Worm (Caenorhabditis elegans): Measurements from ENCODE around the gene npp-1.

npp-1 gene

DNA sequence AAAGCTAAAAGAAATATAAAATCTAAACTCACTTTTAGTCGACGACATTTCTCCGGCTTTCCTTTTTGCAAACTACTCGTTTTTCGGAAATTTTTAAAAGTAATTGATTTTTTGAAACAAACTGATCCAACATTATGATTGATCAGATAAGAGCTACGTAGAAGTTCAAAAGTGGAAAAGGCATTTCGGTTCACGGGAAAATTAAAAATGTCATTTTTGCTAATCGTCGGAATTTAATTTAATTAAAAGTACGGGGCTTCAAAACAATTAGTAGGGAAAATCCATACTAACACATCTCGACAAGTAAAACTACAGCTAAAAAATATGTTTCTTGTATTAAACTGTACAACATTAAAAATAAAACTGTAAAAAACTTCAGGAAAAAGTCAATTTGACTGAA lies 8.7 kb upstream of the npp-1 start, which contains the start of gene K07F5.8 (continued):
- TF ChIP-seq attf-5 (GFP tag; optimal IDR thresholded peaks at IDR 0.05) (no peak), ceh-91 (GFP tag; IDR thresholded peaks at IDR 0.05) (no peak), Y53G8AR.9 (GFP tag; conservative IDR thresholded peaks at IDR 0.05) (no peak)

DNA sequence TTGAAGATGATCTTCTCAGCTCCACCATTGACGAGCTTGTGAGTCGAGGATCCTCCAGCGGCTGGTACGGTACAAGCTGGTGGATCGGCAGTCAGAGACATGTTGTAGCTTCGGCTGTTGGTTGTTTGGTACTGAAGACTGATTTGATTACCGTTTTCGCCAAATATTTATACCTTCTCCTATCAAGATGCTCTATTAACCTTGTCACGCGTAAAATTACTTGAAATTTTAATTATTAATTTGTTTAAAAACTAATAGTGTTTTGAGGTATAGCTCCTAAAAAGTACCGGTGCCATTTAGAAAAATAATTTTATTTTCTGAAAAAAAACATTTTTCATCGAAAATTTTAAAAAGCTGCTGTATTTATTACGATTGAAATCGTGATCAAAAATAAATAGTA lies 7.4 kb upstream of the npp-1 start, which contains the start of gene ssp-10:
ssp-10 (minus strand) TSS at position 101 of the 400 bp plus-strand sequence.
- TF ChIP-seq lsy-27 (tag; optimal IDR thresholded peaks at IDR 0.05; ENCODE audit: borderline replicate concordance, insufficient read depth) = no peak
- TF ChIP-seq hsf-1 (GFP tag; IDR thresholded peaks at IDR 0.05) = no peak
- TF ChIP-seq attf-6 (GFP tag; IDR thresholded peaks at IDR 0.05) = no peak
- TF ChIP-seq sptf-2 (GFP tag; optimal IDR thresholded peaks at IDR 0.05) = no peak
- TF ChIP-seq tlf-1 (GFP tag; optimal IDR thresholded peaks at IDR 0.05) = no peak
- no peak for TF ChIP-seq Y56A3A.18 (GFP tag; IDR thresholded peaks at IDR 0.05)
- TF ChIP-seq lin-35 (GFP tag; optimal IDR thresholded peaks at IDR 0.05) = no peak
- no peak for TF ChIP-seq nhr-179 (tag; optimal IDR thresholded peaks at IDR 0.05)
- no peak for TF ChIP-seq him-1 (tag; optimal IDR thresholded peaks at IDR 0.05)
- TF ChIP-seq hrde-1 (tag; optimal IDR thresholded peaks at IDR 0.05; ENCODE audit: borderline replicate concordance) = no peak
- TF ChIP-seq lag-1 (GFP tag; IDR thresholded peaks at IDR 0.05) = no peak
- no peak for TF ChIP-seq athp-1 (tag; optimal IDR thresholded peaks at IDR 0.05)
- TF ChIP-seq ztf-6 (GFP tag; IDR thresholded peaks at IDR 0.05) = no peak
- TF ChIP-seq nhr-27 (tag; optimal IDR thresholded peaks at IDR 0.05) = no peak
- TF ChIP-seq ztf-28 (GFP tag; IDR thresholded peaks at IDR 0.05) = no peak
- no peak for TF ChIP-seq let-607 (tag; optimal IDR thresholded peaks at IDR 0.05)
- TF ChIP-seq K11D2.4 (GFP tag; IDR thresholded peaks at IDR 0.05) = no peak

DNA sequence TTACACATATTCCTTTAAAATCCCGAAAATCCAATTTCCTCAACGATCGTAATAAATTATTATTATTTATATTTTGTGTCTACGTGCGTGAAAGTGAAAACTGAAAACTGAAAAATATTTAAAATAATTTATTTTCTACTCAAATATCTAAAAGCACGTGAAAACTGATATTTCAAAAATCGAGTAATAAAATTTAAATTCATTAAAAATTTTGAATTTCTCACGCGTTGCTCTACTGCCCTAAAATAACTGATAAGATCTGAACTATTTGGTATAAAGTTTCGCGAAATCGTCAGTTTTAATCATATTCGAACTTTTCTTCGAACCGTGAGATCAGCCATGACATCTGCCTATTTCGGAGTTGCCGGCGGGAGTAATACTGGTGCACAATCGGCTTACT lies 6.0 kb upstream of the npp-1 start, which contains the start of gene ssq-1:
ssq-1 (plus strand) TSS at position 301 of the 400 bp plus-strand sequence.
- TF ChIP-seq sea-2 (GFP tag; IDR thresholded peaks at IDR 0.05) (no peak), dpff-1 (tag; optimal IDR thresholded peaks at IDR 0.05) (no peak), xnd-1 (tag; optimal IDR thresholded peaks at IDR 0.05) (no peak), snpc-1.1 (tag; optimal IDR thresholded peaks at IDR 0.05; ENCODE audit: insufficient read depth) (no peak), ztf-6 (GFP tag; IDR thresholded peaks at IDR 0.05) (no peak)

DNA sequence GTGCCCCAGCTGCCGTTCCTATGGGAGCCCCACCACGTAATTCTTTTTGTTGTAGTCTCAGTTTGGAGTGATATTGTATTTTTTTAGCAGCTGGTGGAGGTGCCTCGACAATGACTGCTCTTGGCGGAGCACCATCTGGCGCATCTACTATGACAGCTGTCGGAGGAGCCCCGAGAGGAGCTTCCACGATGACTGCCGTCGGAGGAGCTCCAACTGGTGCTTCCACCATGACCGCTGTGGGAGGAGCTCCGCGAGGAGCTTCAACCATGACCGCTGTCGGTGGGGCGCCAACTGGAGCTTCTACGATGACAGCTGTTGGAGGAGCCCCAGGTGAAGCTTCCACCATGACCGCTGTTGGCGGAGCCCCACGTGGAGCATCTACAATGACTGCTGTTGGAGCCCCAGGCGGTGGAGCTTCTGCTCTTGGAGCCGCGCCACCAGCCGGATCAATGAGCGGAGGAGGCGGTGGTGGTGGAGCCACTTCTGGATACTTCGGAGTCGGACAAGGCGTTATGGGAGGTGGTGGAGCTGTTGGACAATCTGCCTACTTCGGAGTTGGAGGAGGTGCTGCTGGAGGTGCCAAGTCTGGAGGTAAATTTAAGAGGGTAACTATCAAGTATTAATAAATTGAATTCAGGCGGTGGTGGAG lies 5.3 kb upstream of the npp-1 start:
- 0 out of 2 replicates have a peak, but pooled peaks have one; percentile 24 for TF ChIP-seq hlh-26 (GFP tag; conservative IDR thresholded peaks at IDR 0.05)
- TF ChIP-seq egrh-3 (GFP tag; IDR thresholded peaks at IDR 0.05) = peak; percentile 73
- peak; percentile 76 for TF ChIP-seq zfh-2 (GFP tag; conservative IDR thresholded peaks at IDR 0.05)
- TF ChIP-seq Y56A3A.18 (GFP tag; IDR thresholded peaks at IDR 0.05) = 0 out of 2 replicates have a peak, but pooled peaks have one; percentile 20
- TF ChIP-seq aptf-2 (GFP tag; conservative IDR thresholded peaks at IDR 0.05) = no peak
- TF ChIP-seq nhr-120 (GFP tag; IDR thresholded peaks at IDR 0.05) = 0 out of 2 replicates have a peak, but pooled peaks have one; percentile 9
- TF ChIP-seq ceh-100 (GFP tag; IDR thresholded peaks at IDR 0.05) = no peak
- no peak for TF ChIP-seq lir-1 (GFP tag; conservative IDR thresholded peaks at IDR 0.05)
- 0 out of 2 replicates have a peak, but pooled peaks have one; percentile 2 for TF ChIP-seq madf-3 (GFP tag; IDR thresholded peaks at IDR 0.05)
- TF ChIP-seq sea-2 (GFP tag; IDR thresholded peaks at IDR 0.05) = no peak
- 0 out of 2 replicates have a peak, but pooled peaks have one; percentile 5 for TF ChIP-seq mcd-1 (GFP tag; IDR thresholded peaks at IDR 0.05)

Data from whole organism, young adult.